Worm (Caenorhabditis elegans) whole organism, midembryonic: Measurements from ENCODE around the gene H12I13.1.

Source experiments
- flt-1 ChIP-seq: fragments of 200-800 bp; sonication (Bioruptor generic); IDR thresholded peaks from 2 replicates; pipeline ENCODE4 v1.3.6; 2022; ENCODE audit warnings: missing genetic modification characterization, missing compliant biosample characterization
- klf-2 ChIP-seq: fragments of 200-800 bp; sonication (Bioruptor generic); conservative IDR thresholded peaks from 2 replicates; pipeline ENCODE4 v1.3.6; 2022; ENCODE audit warnings: missing genetic modification reagents, missing genetic modification characterization, missing compliant biosample characterization
- ref-1 ChIP-seq: fragments of 200-800 bp; sonication (Bioruptor generic); conservative IDR thresholded peaks from 2 replicates; pipeline ENCODE4 v1.3.6; 2022; ENCODE audit warnings: missing genetic modification reagents, missing genetic modification characterization, missing compliant biosample characterization
- tab-1 ChIP-seq: fragments of 200-800 bp; sonication (Bioruptor generic); IDR thresholded peaks from 2 replicates; pipeline ENCODE4 v1.3.6; 2022; ENCODE audit warnings: missing genetic modification characterization, missing compliant biosample characterization
- ztf-23 ChIP-seq: fragments of 200-800 bp; sonication (Bioruptor generic); IDR thresholded peaks from 2 replicates; pipeline ENCODE4 v1.3.6; 2022; ENCODE audit warnings: missing genetic modification reagents, missing genetic modification characterization, missing compliant biosample characterization

- no peak for TF ChIP-seq flt-1 (GFP tag; lab: Robert Waterston, UW)
- no peak for TF ChIP-seq klf-2 (GFP tag; lab: Robert Waterston, UW)
- TF ChIP-seq ref-1 (GFP tag; lab: Robert Waterston, UW) = no peak
- TF ChIP-seq tab-1 (GFP tag; lab: Robert Waterston, UW) = no peak
- TF ChIP-seq ztf-23 = no peak
These were observed 15.7 kb upstream of the H12I13.1 start, which contains the start of gene F21H12.3 for ce11 chrII:6082620-6083019.
